Worm (Caenorhabditis elegans) whole organism, mixed stage, embryonic: Measurements from ENCODE around the gene nlp-48.

Experiments used
- ceh-43 ChIP-seq: fragments of 200-800 bp; sonication (Bioruptor generic); optimal IDR thresholded peaks from 2 replicates; lab custom pipeline; 2018; ENCODE audit warnings: mild to moderate bottlenecking, missing genetic modification characterization, moderate library complexity, missing compliant biosample characterization
- drap-1 ChIP-seq: fragments of 200-800 bp; sonication (Bioruptor generic); optimal IDR thresholded peaks from 3 replicates; lab custom pipeline; 2018; ENCODE audit warnings: mild to moderate bottlenecking, missing genetic modification characterization, missing compliant biosample characterization
- elt-1 ChIP-seq: sonication (generic microtip); optimal IDR thresholded peaks from 2 replicates; lab custom pipeline; 2017; ENCODE audit warnings: missing genetic modification characterization, mild to moderate bottlenecking, missing compliant biosample characterization, antibody characterized with exemption, moderate library complexity, borderline replicate concordance; ENCODE audit not compliant: insufficient read depth
- flh-1 ChIP-seq: fragments of 200-800 bp; sonication (Bioruptor generic); optimal IDR thresholded peaks from 2 replicates; lab custom pipeline; 2018; ENCODE audit warnings: mild to moderate bottlenecking, missing genetic modification characterization, moderate library complexity, missing compliant biosample characterization
- ham-2 ChIP-seq: fragments of 200-800 bp; sonication (Bioruptor generic); optimal IDR thresholded peaks from 2 replicates; lab custom pipeline; 2018; ENCODE audit warnings: mild to moderate bottlenecking, missing genetic modification characterization, missing compliant biosample characterization
- lin-13 ChIP-seq: fragments of 150-350 bp; optimal IDR thresholded peaks from 2 replicates; lab custom pipeline; 2014; ENCODE audit warnings: missing biosample characterization, missing genetic modification characterization
- lsy-2 ChIP-seq: fragments of 150-350 bp; optimal IDR thresholded peaks from 2 replicates; lab custom pipeline; 2014; ENCODE audit warnings: missing biosample characterization, missing genetic modification characterization
- nhr-2 ChIP-seq: fragments of 150-350 bp; optimal IDR thresholded peaks from 2 replicates; lab custom pipeline; 2014; ENCODE audit warnings: missing biosample characterization, missing genetic modification characterization
- pha-4 ChIP-seq: fragments of 150-350 bp; optimal IDR thresholded peaks from 2 replicates; lab custom pipeline; 2018; ENCODE audit warnings: missing biosample characterization, missing genetic modification reagents, missing genetic modification characterization
- sem-2 ChIP-seq: fragments of 200-800 bp; sonication (Bioruptor generic); optimal IDR thresholded peaks from 2 replicates; lab custom pipeline; 2018; ENCODE audit warnings: mild to moderate bottlenecking, missing genetic modification characterization, missing compliant biosample characterization

nlp-48 gene

DNA sequence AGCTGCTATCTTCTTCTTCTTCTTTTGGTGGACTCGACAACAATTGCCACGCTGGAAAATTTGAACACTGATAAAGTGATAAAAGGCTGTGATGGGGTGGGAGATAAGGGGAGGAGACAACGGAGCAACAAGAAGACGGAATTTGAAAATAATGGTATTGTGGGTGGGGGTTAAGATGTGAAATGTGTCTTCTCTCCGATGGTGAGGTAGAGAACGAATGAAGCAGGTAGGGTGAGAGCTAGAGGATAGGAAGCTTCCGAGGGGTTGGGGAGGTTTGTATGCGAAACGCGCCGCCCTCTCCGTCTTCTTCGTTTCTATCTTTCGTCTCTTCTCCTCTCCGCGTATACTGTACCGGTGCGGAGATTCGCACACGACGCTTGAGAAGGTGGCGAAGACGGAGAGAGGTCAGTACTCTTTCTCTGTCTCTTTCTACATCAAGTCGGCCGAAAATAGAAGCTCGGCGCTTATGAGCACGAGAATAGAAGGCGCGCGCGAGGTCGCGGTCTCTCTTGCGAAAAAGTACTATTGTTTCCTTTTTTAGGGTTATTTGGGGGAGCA lies 45.4 kb downstream of the nlp-48 start, which contains the start of gene chtb-1:
TSS of gene chtb-1 (minus strand) at position 51 of the 558 bp plus-strand sequence.
- no peak for TF ChIP-seq sem-2
- no peak for TF ChIP-seq flh-1 (GFP tag; lab: Kevin White, UChicago)
- TF ChIP-seq ceh-43 (GFP tag; lab: Kevin White, UChicago) = no peak
- no peak for TF ChIP-seq elt-1
- no peak for TF ChIP-seq ham-2 (GFP tag; lab: Kevin White, UChicago)
- no peak for TF ChIP-seq nhr-2 (tag; lab: Kevin White, UChicago)
- TF ChIP-seq lin-13 (tag; lab: Kevin White, UChicago) = no peak
- TF ChIP-seq, all 35 proteins: peak for 0

DNA sequence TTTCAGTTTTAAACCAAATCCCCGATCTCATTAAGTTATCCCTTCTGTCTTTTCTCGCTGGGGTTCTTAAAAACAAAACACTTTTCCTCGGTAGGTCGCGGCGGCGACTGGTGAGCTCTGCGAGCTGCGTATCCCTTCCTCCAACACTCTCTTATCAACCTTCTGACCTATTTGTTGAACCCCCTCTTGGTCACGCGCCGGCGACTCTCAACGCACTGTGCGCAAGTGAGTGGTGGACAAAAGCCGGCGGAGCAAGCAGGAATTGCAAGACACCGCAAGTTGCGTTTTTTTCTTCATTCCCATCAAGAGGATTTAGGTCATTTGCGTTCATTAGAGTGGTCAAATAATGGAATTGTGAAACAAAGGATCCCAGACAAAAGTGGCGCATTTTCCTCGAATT lies 47.1 kb downstream of the nlp-48 start:
- TF ChIP-seq drap-1 (GFP tag; lab: Kevin White, UChicago) (no peak), lsy-2 (no peak), pha-4 (tag; lab: Kevin White, UChicago) (peak; percentile 34)
